Worm (Caenorhabditis elegans) whole organism, late embryonic: Measurements from ENCODE around the gene F08D12.12.

Experiments used
- ceh-30 ChIP-seq: fragments of 150-350 bp; optimal IDR thresholded peaks from 2 replicates; lab custom pipeline; 2014; ENCODE audit warnings: missing biosample characterization, missing genetic modification characterization
- pqm-1 ChIP-seq: sonication (generic microtip); optimal IDR thresholded peaks from 2 replicates; lab custom pipeline; 2016; ENCODE audit warnings: missing genetic modification characterization, missing compliant biosample characterization

- TF ChIP-seq ceh-30 (tag; lab: Kevin White, UChicago) (no peak), pqm-1 (tag; lab: Kevin White, UChicago) (no peak)
Observed at ce11 chrII:2766331-2766730, 20.6 kb downstream of the F08D12.12 start, which contains the start of gene F08D12.15.
